Worm (Caenorhabditis elegans) whole organism, L1 larva: ENCODE data around the gene C06G1.1.

Experiments
- C04F5.9 ChIP-seq: sonication (generic microtip); optimal IDR thresholded peaks from 2 replicates; lab custom pipeline; 2016; ENCODE audit warnings: missing genetic modification characterization, missing compliant biosample characterization
- C16A3.4 ChIP-seq: fragments of 150-350 bp; optimal IDR thresholded peaks from 2 replicates; lab custom pipeline; 2014; ENCODE audit warnings: missing biosample characterization, missing genetic modification characterization
- Y116A8C.19 ChIP-seq: sonication (generic microtip); optimal IDR thresholded peaks from 2 replicates; lab custom pipeline; 2016; ENCODE audit warnings: missing compliant biosample characterization, missing genetic modification characterization, borderline replicate concordance
- ama-1 ChIP-seq: fragments of 150-350 bp; optimal IDR thresholded peaks from 2 replicates; lab custom pipeline; 2014
- ceh-8 ChIP-seq: fragments of 200-800 bp; sonication (Bioruptor generic); optimal IDR thresholded peaks from 2 replicates; lab custom pipeline; 2018; ENCODE audit warnings: mild to moderate bottlenecking, missing genetic modification characterization, moderate library complexity, missing compliant biosample characterization
- ceh-82 ChIP-seq, 3 experiments: fragments of 150-350 bp in 1 of 3; sonication (generic microtip) in 2 of 3; optimal IDR thresholded peaks; 2 replicates each; lab custom pipeline; 2014 to 2017; ENCODE audit warnings: missing biosample characterization in 3 of 3, missing genetic modification characterization in 3 of 3
- ceh-88 ChIP-seq: fragments of 200-800 bp; sonication (Bioruptor generic); IDR thresholded peaks from 2 replicates; pipeline ENCODE4 v1.3.6; 2022; ENCODE audit warnings: missing genetic modification characterization, missing compliant biosample characterization
- ceh-90 ChIP-seq: sonication (generic microtip); optimal IDR thresholded peaks from 2 replicates; lab custom pipeline; 2016; ENCODE audit warnings: missing genetic modification characterization, missing compliant biosample characterization
- dpl-1 ChIP-seq, 3 experiments: fragments of 150-350 bp in 2 of 3; sonication (generic microtip) in 1 of 3; optimal IDR thresholded peaks; 2 replicates each; lab custom pipeline; 2014 to 2017; ENCODE audit warnings: missing biosample characterization in 3 of 3, missing genetic modification characterization in 3 of 3, missing genetic modification reagents in 3 of 3
- dsc-1 ChIP-seq: sonication (generic microtip); optimal IDR thresholded peaks from 2 replicates; lab custom pipeline; 2016; ENCODE audit warnings: mild to moderate bottlenecking, missing genetic modification characterization, missing compliant biosample characterization
- efl-1 ChIP-seq, 4 experiments: fragments of 150-350 bp; optimal IDR thresholded peaks in 3 of 4; peaks in 1 of 4; 1 replicate in 1 of 4; 2 replicates in 3 of 4; lab custom pipeline; 2014; ENCODE audit warnings: missing biosample characterization in 2 of 4, missing genetic modification characterization in 2 of 4, missing genetic modification reagents in 2 of 4
- egl-13 ChIP-seq: sonication (generic microtip); optimal IDR thresholded peaks from 2 replicates; lab custom pipeline; 2016; ENCODE audit warnings: missing genotype, missing genetic modification reagents, missing genetic modification characterization, missing compliant biosample characterization
- elt-2 ChIP-seq: sonication (generic microtip); optimal IDR thresholded peaks from 2 replicates; lab custom pipeline; 2016; ENCODE audit warnings: missing genetic modification characterization, mild to moderate bottlenecking, inconsistent platforms, missing compliant biosample characterization, missing genetic modification reagents
- fkh-8 ChIP-seq: sonication (generic microtip); optimal IDR thresholded peaks from 2 replicates; lab custom pipeline; 2016; ENCODE audit warnings: mild to moderate bottlenecking, missing genetic modification characterization, missing compliant biosample characterization
- fos-1 ChIP-seq: fragments of 150-350 bp; optimal IDR thresholded peaks from 2 replicates; lab custom pipeline; 2014; ENCODE audit warnings: missing biosample characterization, missing genetic modification characterization
- hpl-2 ChIP-seq: fragments of 150-350 bp; optimal IDR thresholded peaks from 2 replicates; lab custom pipeline; 2014; ENCODE audit warnings: missing biosample characterization, missing genetic modification reagents, missing genetic modification characterization
- irx-1 ChIP-seq: sonication (generic microtip); optimal IDR thresholded peaks from 2 replicates; lab custom pipeline; 2016; ENCODE audit warnings: missing genetic modification characterization, missing compliant biosample characterization
- jun-1 ChIP-seq: fragments of 150-350 bp; optimal IDR thresholded peaks from 2 replicates; lab custom pipeline; 2014; ENCODE audit warnings: missing biosample characterization, missing genetic modification reagents, missing genetic modification characterization
- lin-13 ChIP-seq: fragments of 150-350 bp; optimal IDR thresholded peaks from 2 replicates; lab custom pipeline; 2014; ENCODE audit warnings: missing biosample characterization, missing genetic modification reagents, missing genetic modification characterization
- lin-14 ChIP-seq: fragments of 200-800 bp; sonication (Bioruptor generic); optimal IDR thresholded peaks from 2 replicates; lab custom pipeline; 2018; ENCODE audit warnings: mild to moderate bottlenecking, missing genetic modification characterization, moderate library complexity, missing compliant biosample characterization
- lin-15B ChIP-seq: fragments of 150-350 bp; sonication (generic microtip); optimal IDR thresholded peaks from 3 replicates; lab custom pipeline; 2014; ENCODE audit warnings: missing biosample characterization, missing genetic modification characterization
- lin-35 ChIP-seq, 2 experiments: fragments of 150-350 bp; optimal IDR thresholded peaks; 2 replicates each; lab custom pipeline; 2014; ENCODE audit warnings: missing biosample characterization in 2 of 2, missing genetic modification characterization in 2 of 2, missing genetic modification reagents in 2 of 2
- lir-3 ChIP-seq: sonication (generic microtip); optimal IDR thresholded peaks from 2 replicates; lab custom pipeline; 2016; ENCODE audit warnings: mild to moderate bottlenecking, missing genetic modification characterization, moderate library complexity, missing compliant biosample characterization; ENCODE audit not compliant: poor library complexity
- mdl-1 ChIP-seq, 2 experiments: fragments of 150-350 bp; optimal IDR thresholded peaks; 2 replicates each; lab custom pipeline; 2014 to 2017; ENCODE audit warnings: missing biosample characterization in 2 of 2, missing genetic modification characterization in 2 of 2, inconsistent platforms in 1 of 2
- nhr-12 ChIP-seq: sonication (generic microtip); optimal IDR thresholded peaks from 2 replicates; lab custom pipeline; 2017; ENCODE audit warnings: missing biosample characterization, missing genetic modification characterization
- nhr-19 ChIP-seq: fragments of 200-800 bp; sonication (Bioruptor generic); conservative IDR thresholded peaks from 2 replicates; pipeline ENCODE4 v1.3.6; 2022; ENCODE audit warnings: missing genetic modification characterization, missing compliant biosample characterization
- nhr-71 ChIP-seq: sonication (generic microtip); optimal IDR thresholded peaks from 2 replicates; lab custom pipeline; 2016; ENCODE audit warnings: mild to moderate bottlenecking, missing genetic modification characterization, moderate library complexity, missing compliant biosample characterization
- nhr-85 ChIP-seq: sonication (generic microtip); peaks from one replicate; lab custom pipeline; 2016; ENCODE audit warnings: missing genetic modification characterization, inconsistent platforms, missing compliant biosample characterization
- pag-3 ChIP-seq: sonication (generic microtip); optimal IDR thresholded peaks from 2 replicates; lab custom pipeline; 2017; ENCODE audit warnings: missing genetic modification characterization, mild to moderate bottlenecking, missing compliant biosample characterization, antibody characterized with exemption, borderline replicate concordance; ENCODE audit not compliant: insufficient read depth
- pax-3 ChIP-seq: fragments of 200-800 bp; sonication (Bioruptor generic); optimal IDR thresholded peaks from 2 replicates; lab custom pipeline; 2018; ENCODE audit warnings: mild to moderate bottlenecking, missing genetic modification characterization, moderate library complexity, missing compliant biosample characterization
- snpc-4 ChIP-seq: fragments of 150-350 bp; optimal IDR thresholded peaks from 2 replicates; lab custom pipeline; 2014; ENCODE audit warnings: missing biosample characterization, missing genetic modification characterization
- tbx-2 ChIP-seq: sonication (generic microtip); optimal IDR thresholded peaks from 2 replicates; lab custom pipeline; 2016; ENCODE audit warnings: missing genetic modification characterization, missing compliant biosample characterization
- unc-130 ChIP-seq: fragments of 150-350 bp; optimal IDR thresholded peaks from 2 replicates; lab custom pipeline; 2017; ENCODE audit warnings: missing biosample characterization, missing genetic modification characterization, inconsistent platforms
- unc-62 ChIP-seq: fragments of 150-350 bp; optimal IDR thresholded peaks from 2 replicates; lab custom pipeline; 2014; ENCODE audit warnings: missing biosample characterization, missing genetic modification reagents, missing genetic modification characterization
- unc-86 ChIP-seq: sonication (generic microtip); optimal IDR thresholded peaks from 2 replicates; lab custom pipeline; 2016; ENCODE audit warnings: missing genetic modification characterization, missing compliant biosample characterization
- unc-98 ChIP-seq: fragments of 200-800 bp; sonication (Bioruptor generic); IDR thresholded peaks from 2 replicates; pipeline ENCODE4 v1.3.6; 2022; ENCODE audit warnings: missing genetic modification characterization, missing compliant biosample characterization
- zag-1 ChIP-seq: fragments of 150-350 bp; optimal IDR thresholded peaks from 2 replicates; lab custom pipeline; 2014; ENCODE audit warnings: missing biosample characterization, missing genetic modification characterization
- ztf-4 ChIP-seq: fragments of 150-350 bp; optimal IDR thresholded peaks from 2 replicates; lab custom pipeline; 2014; ENCODE audit warnings: missing biosample characterization, missing genetic modification characterization

C06G1.1 gene

DNA sequence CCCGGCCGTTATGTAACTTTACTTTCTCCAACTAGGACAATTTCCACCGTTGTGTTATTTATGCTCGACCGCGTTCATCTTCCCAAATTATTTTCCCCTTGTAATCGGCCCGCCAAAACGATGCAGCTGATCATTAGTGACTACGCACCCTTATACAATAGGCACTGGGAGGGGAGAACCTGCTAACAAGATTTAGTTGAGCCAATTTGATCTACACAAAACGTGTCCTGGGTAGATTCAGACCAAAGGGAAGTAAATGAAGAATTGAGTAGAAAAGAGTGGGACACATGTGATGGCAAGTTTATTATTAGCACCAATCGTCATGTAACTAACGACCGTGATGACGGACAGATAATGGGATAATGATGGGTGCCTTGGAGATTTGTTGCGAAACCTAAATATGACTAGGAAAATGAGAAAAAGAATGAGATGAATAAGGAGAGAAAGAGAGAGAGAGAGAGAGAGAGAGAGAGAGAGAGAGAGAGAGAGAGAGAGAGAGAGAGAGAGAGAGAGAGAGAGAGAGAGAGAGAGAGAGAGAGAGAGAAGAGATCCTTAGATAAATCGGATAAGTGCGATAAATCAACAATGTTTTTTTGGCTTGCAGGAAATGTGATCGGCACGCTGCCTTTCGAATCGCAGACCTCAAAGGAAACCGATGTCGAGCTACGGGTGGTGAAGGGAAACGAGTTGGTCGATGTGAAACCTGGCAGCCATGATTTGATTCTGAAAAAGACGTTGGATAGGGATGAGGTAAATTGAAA is 37.5 kb upstream of the C06G1.1 start:
- TF ChIP-seq dsc-1 (tag; lab: Kevin White, UChicago) (peak; percentile 37), lin-13 (GFP tag; lab: Kevin White, UChicago) (no peak), tbx-2 (no peak), jun-1 (tag; lab: Kevin White, UChicago) (no peak), unc-130 (no peak), ceh-90 (no peak), lin-14 (GFP tag; lab: Kevin White, UChicago) (peak; percentile 38), unc-86 (tag; lab: Kevin White, UChicago) (no peak), ceh-8 (GFP tag; lab: Kevin White, UChicago) (peak; percentile 59), ztf-4 (tag; lab: Kevin White, UChicago) (no peak), elt-2 (tag; lab: Kevin White, UChicago) (no peak), ceh-88 (GFP tag; lab: Robert Waterston, UW) (no peak), fkh-8 (tag; lab: Kevin White, UChicago) (peak; percentile 2), ceh-82 (tag; optimal IDR thresholded peaks at IDR 0.05; lab: Kevin White, UChicago) (no peak), lin-15B (tag; lab: Kevin White, UChicago) (no peak), hpl-2 (no peak), Y116A8C.19 (tag; lab: Kevin White, UChicago) (no peak), zag-1 (tag; lab: Kevin White, UChicago) (no peak), unc-98 (GFP tag; lab: Robert Waterston, UW) (no peak)

DNA sequence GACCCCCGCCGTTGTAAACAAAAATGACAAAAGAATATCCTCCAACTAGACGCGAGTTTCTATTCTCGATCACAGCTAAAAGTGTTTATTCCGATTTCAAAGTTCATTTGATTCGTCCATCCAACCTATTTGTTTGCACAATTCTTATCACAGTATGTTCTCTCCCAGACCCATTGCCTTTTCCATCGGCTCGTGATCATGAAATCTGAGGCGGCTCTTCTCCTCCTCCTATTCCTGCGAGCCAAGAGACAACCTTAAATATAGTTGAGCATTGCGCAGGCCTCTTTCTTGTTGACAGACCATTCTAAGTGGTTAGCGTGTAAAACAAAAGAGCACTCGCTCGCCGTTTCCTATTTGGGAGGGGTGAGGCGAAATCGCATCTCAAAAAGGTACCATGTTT is 36.2 kb upstream of the C06G1.1 start:
- TF ChIP-seq lir-3 (tag; lab: Kevin White, UChicago) (no peak), elt-2 (tag; lab: Kevin White, UChicago) (no peak), dpl-1 (GFP tag; optimal IDR thresholded peaks at IDR 0.05; lab: Kevin White, UChicago) (no peak), lin-35 (GFP tag; optimal IDR thresholded peaks at IDR 0.05; lab: Kevin White, UChicago) (no peak)

DNA sequence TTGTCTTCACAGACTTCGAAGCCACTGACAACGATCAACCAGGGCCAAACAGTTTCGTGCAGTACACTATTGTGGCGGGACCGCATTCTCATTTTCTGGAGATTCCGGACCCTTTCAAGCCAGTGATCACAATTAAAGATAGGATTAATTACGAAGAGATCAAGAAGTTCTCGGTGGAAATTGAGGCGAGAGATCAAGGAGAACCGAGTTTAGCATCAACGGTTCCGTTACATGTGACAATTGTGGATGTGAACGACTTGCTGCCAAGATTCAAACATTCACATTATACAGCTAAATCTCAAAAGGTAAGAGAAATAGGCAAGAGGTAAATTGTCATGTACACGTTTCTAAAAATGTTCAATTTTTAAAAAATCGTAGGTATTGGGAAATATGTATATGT is 35.4 kb upstream of the C06G1.1 start:
- TF ChIP-seq pag-3 (tag; lab: Kevin White, UChicago): no peak
- TF ChIP-seq tbx-2: no peak
- TF ChIP-seq lin-35 (GFP tag; optimal IDR thresholded peaks at IDR 0.05; lab: Kevin White, UChicago): no peak
- no peak for TF ChIP-seq jun-1 (tag; lab: Kevin White, UChicago)
- TF ChIP-seq C16A3.4 (tag; lab: Kevin White, UChicago): no peak
- TF ChIP-seq unc-98 (GFP tag; lab: Robert Waterston, UW): no peak
- no peak for TF ChIP-seq nhr-85 (tag; lab: Kevin White, UChicago)
- TF ChIP-seq unc-62 (GFP tag; lab: Kevin White, UChicago): no peak
- no peak for TF ChIP-seq nhr-19 (GFP tag; lab: Robert Waterston, UW)
- TF ChIP-seq egl-13: no peak
- TF ChIP-seq fkh-8 (tag; lab: Kevin White, UChicago): no peak
- TF ChIP-seq C04F5.9: no peak
- no peak for TF ChIP-seq nhr-12 (tag; lab: Kevin White, UChicago)
- TF ChIP-seq zag-1 (tag; lab: Kevin White, UChicago): no peak
- no peak for TF ChIP-seq snpc-4 (tag; lab: Kevin White, UChicago)
- TF ChIP-seq irx-1 (tag; lab: Kevin White, UChicago): no peak
- TF ChIP-seq pax-3 (tag; lab: Kevin White, UChicago): no peak
- TF ChIP-seq fos-1 (tag; lab: Kevin White, UChicago): no peak
- no peak for TF ChIP-seq unc-130
- TF ChIP-seq ama-1: no peak

DNA sequence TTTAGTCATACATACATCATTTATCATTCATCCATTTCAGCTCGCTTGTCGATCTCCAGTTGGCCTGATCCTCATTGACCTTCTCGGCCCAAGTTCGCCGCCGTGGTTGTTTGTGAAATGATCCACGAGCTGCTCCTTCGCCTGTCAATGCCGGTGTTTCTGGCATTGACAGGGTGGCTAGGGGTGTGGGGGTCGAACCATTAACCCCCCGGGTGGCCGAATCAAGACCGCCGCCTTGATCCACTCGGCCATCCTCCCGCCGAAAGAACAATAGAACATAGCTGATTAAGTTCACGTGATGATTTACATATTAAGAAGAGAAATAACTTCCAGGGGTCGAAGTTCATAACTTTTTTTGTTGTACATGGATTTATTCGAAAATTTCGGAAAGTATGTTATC is 30.7 kb upstream of the C06G1.1 start, which contains the start of gene F59C12.4:
Gene F59C12.4, minus strand, starts transcription at position 166 of the 400 bp plus-strand sequence.
- peak; percentile 9 for TF ChIP-seq lin-14 (GFP tag; lab: Kevin White, UChicago)
- no peak for TF ChIP-seq efl-1 (optimal IDR thresholded peaks at IDR 0.05; lab: Kevin White, UChicago)
- TF ChIP-seq efl-1 (GFP tag; optimal IDR thresholded peaks at IDR 0.05 in 1 of 2; lab: Kevin White, UChicago): peak in 1 of 2 experiments; percentile 57
- no peak for TF ChIP-seq mdl-1 (tag; optimal IDR thresholded peaks at IDR 0.05; lab: Kevin White, UChicago)
- no peak for TF ChIP-seq elt-2 (tag; lab: Kevin White, UChicago)
- TF ChIP-seq nhr-71 (tag; lab: Kevin White, UChicago): peak; percentile 1
